Worm (Caenorhabditis elegans) whole organism, L4/young adult: ENCODE results near the gene srx-93.

Source experiments
- W03F9.2 ChIP-seq: fragments of 150-350 bp; optimal IDR thresholded peaks from 2 replicates; lab custom pipeline; 2014; ENCODE audit warnings: missing biosample characterization, missing genetic modification characterization
- dao-5 ChIP-seq: sonication (generic microtip); optimal IDR thresholded peaks from 2 replicates; lab custom pipeline; 2016; ENCODE audit warnings: missing genotype, missing genetic modification characterization, moderate library complexity, missing compliant biosample characterization

DNA sequence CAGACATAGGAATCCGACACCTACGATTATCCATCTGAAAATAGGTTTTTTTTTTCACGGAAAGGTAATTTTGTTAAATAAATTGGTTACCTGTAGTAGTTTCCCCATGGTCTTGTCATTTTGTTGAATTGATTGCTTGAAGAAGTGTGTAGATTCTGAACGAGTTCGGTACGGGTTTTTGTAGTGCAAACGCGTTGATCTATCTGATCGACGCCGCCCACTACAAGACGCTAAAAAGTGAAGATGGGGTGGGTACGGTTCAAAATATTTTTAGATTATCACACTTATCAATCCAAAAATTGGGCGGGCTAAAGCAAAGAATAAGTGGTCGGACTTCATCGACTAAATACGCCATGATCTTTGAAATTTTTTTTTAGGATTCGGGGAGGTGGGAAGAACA lies 6.1 kb downstream of the srx-93 start, which contains the start of gene T22F3.11:
- TF ChIP-seq dao-5 (tag; lab: Kevin White, UChicago) (no peak), W03F9.2 (tag; lab: Kevin White, UChicago) (no peak)
